Fruit fly (Drosophila melanogaster) whole organism, prepupa: ENCODE data around the gene CG7896.

Source experiments
- Blimp-1 ChIP-seq: fragments of 200-800 bp; sonication (Bioruptor generic); optimal IDR thresholded peaks from 3 replicates; lab custom pipeline; 2017; ENCODE audit warnings: missing biosample characterization, missing genetic modification characterization, mild to moderate bottlenecking, moderate library complexity, missing genetic modification reagents
- CG10631 ChIP-seq: fragments of 200-800 bp; sonication (Bioruptor generic); optimal IDR thresholded peaks from 2 replicates; lab custom pipeline; 2016; ENCODE audit warnings: missing biosample characterization, missing genetic modification characterization
- CG10669 ChIP-seq: fragments of 200-800 bp; sonication (Bioruptor generic); optimal IDR thresholded peaks from 3 replicates; lab custom pipeline; 2018; ENCODE audit warnings: missing biosample characterization, mild to moderate bottlenecking, missing genetic modification characterization, moderate library complexity
- CG11294 ChIP-seq: fragments of 200-800 bp; sonication (Bioruptor generic); IDR thresholded peaks from 2 replicates; pipeline ENCODE4 v1.3.6; 2022; ENCODE audit warnings: missing biosample characterization, missing genetic modification characterization
- CG11762 ChIP-seq: fragments of 200-800 bp; sonication (Bioruptor generic); optimal IDR thresholded peaks from 3 replicates; lab custom pipeline; 2016; ENCODE audit warnings: missing biosample characterization, missing genetic modification characterization; ENCODE audit not compliant: insufficient read depth
- CG11902 ChIP-seq: fragments of 200-800 bp; sonication (Bioruptor generic); optimal IDR thresholded peaks from 3 replicates; lab custom pipeline; 2016; ENCODE audit warnings: missing biosample characterization, missing genetic modification characterization
- CG15336 ChIP-seq: fragments of 200-800 bp; sonication (Bioruptor generic); IDR thresholded peaks from 2 replicates; pipeline ENCODE4 v1.3.6; 2022; ENCODE audit warnings: missing biosample characterization, missing genetic modification characterization
- CG1621 ChIP-seq: fragments of 200-800 bp; sonication (Bioruptor generic); optimal IDR thresholded peaks from 3 replicates; lab custom pipeline; 2018; ENCODE audit warnings: missing biosample characterization, mild to moderate bottlenecking, missing genetic modification characterization
- CG16779 ChIP-seq: fragments of 200-800 bp; sonication (Bioruptor generic); optimal IDR thresholded peaks from 3 replicates; lab custom pipeline; 2017; ENCODE audit warnings: missing biosample characterization, mild to moderate bottlenecking, missing genetic modification characterization
- CG3032 ChIP-seq: fragments of 200-800 bp; optimal IDR thresholded peaks from 2 replicates; lab custom pipeline; 2019; ENCODE audit warnings: missing biosample characterization, mild to moderate bottlenecking, missing genetic modification characterization, moderate library complexity
- CG32006 ChIP-seq: fragments of 200-800 bp; sonication (Bioruptor generic); optimal IDR thresholded peaks from 3 replicates; lab custom pipeline; 2017; ENCODE audit warnings: missing biosample characterization, mild to moderate bottlenecking, missing genetic modification characterization
- CG3919 ChIP-seq: fragments of 200-800 bp; sonication (Bioruptor generic); optimal IDR thresholded peaks from 3 replicates; lab custom pipeline; 2016; ENCODE audit warnings: missing biosample characterization, missing genetic modification characterization
- CG6163 ChIP-seq: fragments of 200-800 bp; sonication (Bioruptor generic); IDR thresholded peaks from 3 replicates; pipeline ENCODE4 v1.3.6; 2022; ENCODE audit warnings: missing biosample characterization, missing genetic modification characterization
- CG6792 ChIP-seq: fragments of 200-800 bp; sonication (Bioruptor generic); optimal IDR thresholded peaks from 3 replicates; lab custom pipeline; 2016; ENCODE audit warnings: missing biosample characterization, missing genetic modification characterization
- CG6808 ChIP-seq: fragments of 200-800 bp; sonication (Bioruptor generic); optimal IDR thresholded peaks from 3 replicates; lab custom pipeline; 2017; ENCODE audit warnings: missing biosample characterization, missing genetic modification characterization, mild to moderate bottlenecking, moderate library complexity, missing genetic modification reagents
- CG8119 ChIP-seq: fragments of 200-800 bp; sonication (Bioruptor generic); IDR thresholded peaks from 3 replicates; pipeline ENCODE4 v1.3.6; 2022; ENCODE audit warnings: missing biosample characterization, missing genetic modification characterization
- CG8632 ChIP-seq: fragments of 200-800 bp; sonication (Bioruptor generic); optimal IDR thresholded peaks from 3 replicates; lab custom pipeline; 2016; ENCODE audit warnings: missing biosample characterization, missing genetic modification characterization
- CG9139 ChIP-seq: fragments of 200-800 bp; sonication (Bioruptor generic); optimal IDR thresholded peaks from 3 replicates; lab custom pipeline; 2017; ENCODE audit warnings: missing biosample characterization, mild to moderate bottlenecking, missing genetic modification characterization
- Eip75B ChIP-seq: fragments of 200-800 bp; sonication (Bioruptor generic); optimal IDR thresholded peaks from 3 replicates; lab custom pipeline; 2016; ENCODE audit warnings: missing biosample characterization, missing genetic modification characterization
- Eip78C ChIP-seq: fragments of 200-800 bp; sonication (Bioruptor generic); peaks from one replicate; lab custom pipeline; 2016; ENCODE audit warnings: missing biosample characterization, missing genetic modification characterization
- Ets96B ChIP-seq: fragments of 200-800 bp; optimal IDR thresholded peaks from 2 replicates; lab custom pipeline; 2019; ENCODE audit warnings: missing biosample characterization, mild to moderate bottlenecking, missing genetic modification characterization, moderate library complexity
- Hr39 ChIP-seq: fragments of 200-800 bp; sonication (Bioruptor generic); optimal IDR thresholded peaks from 2 replicates; lab custom pipeline; 2016; ENCODE audit warnings: missing biosample characterization, missing genetic modification characterization
- Lpt ChIP-seq: fragments of 200-800 bp; sonication (Bioruptor generic); optimal IDR thresholded peaks from 3 replicates; lab custom pipeline; 2016; ENCODE audit warnings: missing biosample characterization, missing genetic modification characterization
- Sox15 ChIP-seq: fragments of 200-800 bp; sonication (Bioruptor generic); optimal IDR thresholded peaks from 3 replicates; lab custom pipeline; 2016; ENCODE audit warnings: missing biosample characterization, missing genetic modification characterization
- achi ChIP-seq: fragments of 200-800 bp; sonication (Bioruptor generic); optimal IDR thresholded peaks from 3 replicates; lab custom pipeline; 2016; ENCODE audit warnings: missing biosample characterization, missing genetic modification characterization
- dac ChIP-seq: fragments of 200-800 bp; sonication (Bioruptor generic); optimal IDR thresholded peaks from 2 replicates; lab custom pipeline; 2017; ENCODE audit warnings: missing biosample characterization, mild to moderate bottlenecking, missing genetic modification characterization
- dsx ChIP-seq: fragments of 200-800 bp; optimal IDR thresholded peaks from 3 replicates; lab custom pipeline; 2019; ENCODE audit warnings: missing biosample characterization, mild to moderate bottlenecking, missing genetic modification characterization, moderate library complexity; ENCODE audit not compliant: poor library complexity, severe bottlenecking
- eg ChIP-seq: fragments of 200-800 bp; sonication (Bioruptor generic); IDR thresholded peaks from 3 replicates; pipeline ENCODE4 v1.3.6; 2022; ENCODE audit warnings: missing biosample characterization, missing genetic modification characterization
- fd85E ChIP-seq: fragments of 200-800 bp; sonication (Bioruptor generic); optimal IDR thresholded peaks from 3 replicates; lab custom pipeline; 2016; ENCODE audit warnings: missing biosample characterization, missing genetic modification characterization
- fkh ChIP-seq: fragments of 200-800 bp; sonication (Bioruptor generic); optimal IDR thresholded peaks from 3 replicates; lab custom pipeline; 2017; ENCODE audit warnings: missing biosample characterization, mild to moderate bottlenecking, missing genetic modification characterization, moderate library complexity
- net ChIP-seq: fragments of 200-800 bp; sonication (Bioruptor generic); optimal IDR thresholded peaks from 3 replicates; lab custom pipeline; 2016; ENCODE audit warnings: missing biosample characterization, missing genetic modification characterization
- salr ChIP-seq, 2 experiments: fragments of 200-800 bp; sonication (Bioruptor generic); optimal IDR thresholded peaks; 3 replicates each; lab custom pipeline; 2016 to 2018; ENCODE audit warnings: missing biosample characterization in 2 of 2, missing genetic modification characterization in 2 of 2, mild to moderate bottlenecking in 1 of 2
- spab ChIP-seq: fragments of 200-800 bp; sonication (Bioruptor generic); optimal IDR thresholded peaks from 2 replicates; lab custom pipeline; 2017; ENCODE audit warnings: missing biosample characterization, mild to moderate bottlenecking, missing genetic modification characterization, missing genetic modification reagents
- ss ChIP-seq, 2 experiments: fragments of 200-800 bp; sonication (Bioruptor generic); optimal IDR thresholded peaks; 2 replicates in 1 of 2; 3 replicates in 1 of 2; lab custom pipeline; 2017 to 2018; ENCODE audit warnings: mild to moderate bottlenecking in 2 of 2, missing biosample characterization in 2 of 2, missing genetic modification characterization in 2 of 2, moderate library complexity in 1 of 2
- svp ChIP-seq: fragments of 200-800 bp; sonication (Bioruptor generic); peaks from one replicate; lab custom pipeline; 2016; ENCODE audit warnings: missing biosample characterization, missing genetic modification characterization
- topi ChIP-seq: fragments of 200-800 bp; sonication (Bioruptor generic); optimal IDR thresholded peaks from 3 replicates; lab custom pipeline; 2016; ENCODE audit warnings: missing biosample characterization, missing genetic modification characterization
- vri ChIP-seq: fragments of 200-800 bp; sonication (Bioruptor generic); optimal IDR thresholded peaks from 3 replicates; lab custom pipeline; 2016; ENCODE audit warnings: missing biosample characterization, mild to moderate bottlenecking, missing genetic modification characterization

Gene CG7896

dm6 chr3R:30005332-30005979, 22.2 kb downstream of the CG7896 start:
- TF ChIP-seq CG32006 (GFP tag; lab: Kevin White, UChicago): peak; percentile 47
- peak in 1 of 2 experiments; percentile 1 for TF ChIP-seq salr (GFP tag; optimal IDR thresholded peaks at IDR 0.05; lab: Kevin White, UChicago)
- peak; percentile 12 for TF ChIP-seq achi
- TF ChIP-seq CG6808: peak; percentile 77
- no peak for TF ChIP-seq fkh (GFP tag; lab: Kevin White, UChicago)
- peak; percentile 41 for TF ChIP-seq Eip75B
- peak; percentile 75 for TF ChIP-seq CG9139 (GFP tag; lab: Kevin White, UChicago)
- peak; percentile 24 for TF ChIP-seq CG3032
- peak; percentile 62 for TF ChIP-seq Eip78C (GFP tag; lab: Kevin White, UChicago)
- TF ChIP-seq CG15336 (GFP tag; lab: Robert Waterston, UW): peak; percentile 41; the same call in 1 of the 2 replicates
- TF ChIP-seq CG11294: peak; percentile 12; the same call in 1 of the 2 replicates
- peak; percentile 87 for TF ChIP-seq eg (GFP tag; lab: Robert Waterston, UW)
- peak; percentile 81 to 85 for TF ChIP-seq ss (GFP tag; optimal IDR thresholded peaks at IDR 0.05; lab: Kevin White, UChicago)
- peak; percentile 67 for TF ChIP-seq CG8119 (GFP tag; lab: Robert Waterston, UW)
- peak; percentile 84 for TF ChIP-seq CG6163 (GFP tag; lab: Robert Waterston, UW)
- peak; percentile 49 for TF ChIP-seq Ets96B
- TF ChIP-seq topi (GFP tag; lab: Kevin White, UChicago): no peak
- peak; percentile 58 for TF ChIP-seq spab
- TF ChIP-seq vri (GFP tag; lab: Kevin White, UChicago): no peak
- TF ChIP-seq CG6792 (GFP tag; lab: Kevin White, UChicago): no peak
- peak; percentile 16 for TF ChIP-seq dsx
- peak; percentile 78 for TF ChIP-seq CG16779 (tag; lab: Kevin White, UChicago)
- peak; percentile 66 for TF ChIP-seq CG1621 (tag; lab: Kevin White, UChicago)
- peak; percentile 63 for TF ChIP-seq Lpt (GFP tag; lab: Kevin White, UChicago)
- TF ChIP-seq CG3919: peak; percentile 10
- TF ChIP-seq CG10669 (GFP tag; lab: Kevin White, UChicago): no peak
- peak; percentile 51 for TF ChIP-seq CG10631 (GFP tag; lab: Kevin White, UChicago)
- TF ChIP-seq fd85E (GFP tag; lab: Kevin White, UChicago): no peak

DNA sequence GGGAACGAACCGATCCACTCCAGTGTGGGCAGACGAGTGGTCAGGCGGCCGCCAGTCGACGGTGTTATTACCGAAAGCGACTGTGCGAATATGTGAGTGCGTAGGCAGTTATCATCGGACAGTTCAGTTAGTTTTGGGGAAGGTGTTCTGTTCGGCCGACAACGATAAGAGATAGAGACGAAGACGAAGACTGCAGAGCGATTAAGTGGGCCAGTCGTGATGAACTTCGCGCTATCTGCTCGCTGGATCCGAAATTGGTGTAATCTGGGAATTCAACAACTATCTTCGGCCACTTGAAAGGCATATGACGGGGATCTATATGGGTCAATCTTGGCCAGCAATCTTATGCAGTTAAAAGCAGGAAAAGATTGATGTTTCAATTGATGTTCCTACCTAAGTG, 25.9 kb downstream of the CG7896 start, which contains the start of gene CG7912:
Gene CG7912, minus strand, starts transcription at position 17 of the 400 bp plus-strand sequence.
- TF ChIP-seq Lpt (GFP tag; lab: Kevin White, UChicago) (no peak), CG8119 (GFP tag; lab: Robert Waterston, UW) (no peak), CG8632 (GFP tag; lab: Kevin White, UChicago) (no peak), dac (GFP tag; lab: Kevin White, UChicago) (no peak), CG16779 (tag; lab: Kevin White, UChicago) (no peak), svp (no peak), CG11902 (no peak), Blimp-1 (GFP tag; lab: Kevin White, UChicago) (no peak), CG11762 (GFP tag; lab: Kevin White, UChicago) (no peak), net (GFP tag; lab: Kevin White, UChicago) (no peak), CG1621 (tag; lab: Kevin White, UChicago) (no peak), dsx (no peak), eg (GFP tag; lab: Robert Waterston, UW) (no peak), Sox15 (GFP tag; lab: Kevin White, UChicago) (no peak), Hr39 (GFP tag; lab: Kevin White, UChicago) (no peak)
